Worm (Caenorhabditis elegans) whole organism, L2 larva: ENCODE measurements around the gene C39E9.8.

Experiments used
- nhr-23 ChIP-seq: fragments of 150-350 bp; optimal IDR thresholded peaks from 2 replicates; lab custom pipeline; 2014; ENCODE audit warnings: missing biosample characterization, missing genetic modification reagents, missing genetic modification characterization
- zag-1 ChIP-seq: fragments of 150-350 bp; optimal IDR thresholded peaks from 2 replicates; lab custom pipeline; 2014; ENCODE audit warnings: missing biosample characterization, missing genetic modification characterization

DNA sequence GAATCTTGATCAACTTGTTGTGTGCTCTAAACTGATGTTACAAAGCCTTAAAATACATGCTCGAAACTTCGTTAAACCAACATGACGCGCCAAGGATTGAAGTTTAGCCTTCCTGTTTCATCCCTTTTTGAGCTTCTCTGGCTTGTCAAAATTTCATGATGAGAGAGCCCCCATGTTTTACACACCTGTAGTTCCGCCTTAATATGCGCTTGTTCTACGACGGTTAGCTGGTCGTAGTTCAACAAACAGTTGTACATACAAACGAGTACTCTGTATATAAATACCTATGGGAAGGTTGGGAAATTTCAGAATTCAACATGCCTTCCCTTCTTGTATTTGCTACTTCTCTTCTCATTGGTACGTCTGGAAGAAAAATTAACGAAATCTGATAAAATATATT lies 10.8 kb upstream of the C39E9.8 start, which contains the start of gene scl-6:
- TF ChIP-seq zag-1 (no peak), nhr-23 (tag; lab: Kevin White, UChicago) (no peak)
